Fruit fly (Drosophila melanogaster): Measurements from ENCODE around the gene mgl.

The mgl gene

DNA sequence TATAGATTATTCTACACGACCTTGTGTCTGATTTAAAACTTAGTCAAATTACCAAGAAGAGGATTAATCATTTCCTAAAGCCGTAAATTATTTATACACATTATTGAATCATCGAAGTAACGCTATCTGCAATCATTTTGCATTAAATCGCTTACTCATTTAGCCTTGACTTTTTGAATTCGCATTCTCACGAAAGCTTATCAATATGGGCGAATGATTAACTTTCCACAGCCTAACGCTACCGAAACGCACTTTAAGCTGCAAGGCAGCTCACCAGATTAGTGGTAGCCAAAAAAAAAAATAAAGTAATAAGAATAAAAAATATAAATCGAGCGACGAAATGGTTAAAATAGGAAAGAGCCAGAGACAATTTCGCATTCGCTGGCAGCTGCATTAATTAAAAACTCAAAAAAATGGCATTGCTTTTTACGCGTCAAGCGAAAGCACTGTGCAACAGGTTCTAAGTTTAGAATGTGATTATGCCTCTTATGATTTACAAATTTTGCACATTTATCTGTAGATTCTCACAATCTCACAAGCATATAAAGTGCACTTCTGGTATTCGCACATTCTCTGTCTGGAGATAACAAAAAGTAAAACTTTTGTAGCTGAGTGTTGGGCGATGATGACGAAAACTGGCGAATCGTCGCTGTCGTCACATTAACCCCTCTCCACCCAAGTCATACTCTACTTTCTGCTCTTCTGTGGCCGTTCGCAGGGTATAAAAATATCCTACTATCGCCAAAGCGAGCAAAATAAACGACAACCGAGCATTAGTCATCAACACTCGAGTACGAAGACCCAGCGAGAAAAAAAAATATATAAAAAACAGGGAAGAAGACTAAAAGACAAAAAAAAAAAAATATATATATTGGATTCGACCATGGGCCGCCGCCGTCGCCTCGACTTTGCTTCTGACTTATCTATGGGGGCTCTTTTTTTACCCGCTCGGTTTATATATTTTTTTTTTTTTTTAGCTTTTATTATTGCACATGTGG is 156.2 kb downstream of the mgl start (continued):
- TF ChIP-seq CG10565 (GFP tag; optimal IDR thresholded peaks at IDR 0.05) (no peak), CG9876 (GFP tag; optimal IDR thresholded peaks at IDR 0.05) (no peak), ind (GFP tag; optimal IDR thresholded peaks at IDR 0.05) (peak; percentile 78), trh (GFP tag; optimal IDR thresholded peaks at IDR 0.05) (no peak), NC2α (GFP tag; optimal IDR thresholded peaks at IDR 0.05) (no peak), CG7357 (GFP tag; IDR thresholded peaks at IDR 0.05) (0 out of 3 replicates have a peak, but pooled peaks have one; percentile 43), HLH4C (GFP tag; IDR thresholded peaks at IDR 0.05; ENCODE audit: partially characterized antibody) (no peak), eyg (GFP tag; optimal IDR thresholded peaks at IDR 0.05) (peak; percentile 42), Doc2 (GFP tag; IDR thresholded peaks at IDR 0.05) (0 out of 2 replicates have a peak, but pooled peaks have one; percentile 23), jing (GFP tag; optimal IDR thresholded peaks at IDR 0.05) (peak; percentile 20), Med (GFP tag) (peak; percentile 97), CG30431 (GFP tag; optimal IDR thresholded peaks at IDR 0.05) (peak; percentile 11), CHES-1-like (GFP tag; optimal IDR thresholded peaks at IDR 0.05) (peak; percentile 31), CG6791 (GFP tag; IDR thresholded peaks at IDR 0.05; ENCODE audit: partially characterized antibody) (no peak), dpn (GFP tag; optimal IDR thresholded peaks at IDR 0.05) (peak; percentile 65 to 68), slp2 (GFP tag; optimal IDR thresholded peaks at IDR 0.05) (no peak), CG3847 (GFP tag; IDR thresholded peaks at IDR 0.05) (peak; percentile 63; the same call in 1 of the 2 replicates), Neu2 (GFP tag; optimal IDR thresholded peaks at IDR 0.05; ENCODE audit: borderline replicate concordance) (no peak), ewg (GFP tag; optimal IDR thresholded peaks at IDR 0.05) (peak; percentile 1), CG43689 (GFP tag; IDR thresholded peaks at IDR 0.05) (peak; percentile 24; the same call in 1 of the 2 replicates), D19A (tag; optimal IDR thresholded peaks at IDR 0.05) (peak; percentile 36), hb (GFP tag; IDR thresholded peaks at IDR 0.05; ENCODE audit: partially characterized antibody) (no peak), gce (GFP tag; IDR thresholded peaks at IDR 0.05) (0 out of 3 replicates have a peak, but pooled peaks have one; percentile 16), stc (GFP tag; IDR thresholded peaks at IDR 0.05) (peak; percentile 73; the same call in 1 of the 2 replicates), Lhr (GFP tag; optimal IDR thresholded peaks at IDR 0.05) (no peak), bbx (GFP tag; IDR thresholded peaks at IDR 0.05; ENCODE audit: partially characterized antibody) (no peak), Deaf1 (tag; optimal IDR thresholded peaks at IDR 0.05) (peak; percentile 30), Gug (GFP tag; IDR thresholded peaks at IDR 0.05) (peak; percentile 65; the same call in 3 of the 4 replicates), cwo (GFP tag; optimal IDR thresholded peaks at IDR 0.05) (peak; percentile 38), eve (GFP tag; optimal IDR thresholded peaks at IDR 0.05) (no peak), Hmx (GFP tag; optimal IDR thresholded peaks at IDR 0.05) (peak; percentile 31), CG11560 (tag; IDR thresholded peaks at IDR 0.05) (no peak), CrebB (tag; optimal IDR thresholded peaks at IDR 0.05) (peak; percentile 54), fu2 (GFP tag; optimal IDR thresholded peaks at IDR 0.05) (peak; percentile 47), emc (GFP tag; optimal IDR thresholded peaks at IDR 0.05) (peak; percentile 36), CG8089 (GFP tag; optimal IDR thresholded peaks at IDR 0.05) (peak; percentile 15), Dref (GFP tag; IDR thresholded peaks at IDR 0.05) (no peak), bowl (GFP tag; IDR thresholded peaks at IDR 0.05) (peak; percentile 49; the same call in 1 of the 2 replicates), lab (GFP tag; optimal IDR thresholded peaks at IDR 0.05) (peak; percentile 86), CG7271 (tag; optimal IDR thresholded peaks at IDR 0.05) (no peak), Awh (GFP tag; IDR thresholded peaks at IDR 0.05) (0 out of 2 replicates have a peak, but pooled peaks have one; percentile 26), CG6272 (GFP tag; IDR thresholded peaks at IDR 0.05) (peak; percentile 56), Tbp (GFP tag; optimal IDR thresholded peaks at IDR 0.05) (no peak), CG14710 (tag; optimal IDR thresholded peaks at IDR 0.05) (no peak), CG4404 (GFP tag; IDR thresholded peaks at IDR 0.05) (no peak; the same call in 1 of the 2 replicates), stwl (tag; optimal IDR thresholded peaks at IDR 0.05) (no peak), salm (tag; optimal IDR thresholded peaks at IDR 0.05) (no peak), row (GFP tag; IDR thresholded peaks at IDR 0.05) (peak; percentile 73)

Data from whole organism, embryonic.